Fruit fly (Drosophila melanogaster): Measurements from ENCODE around the gene Ravus.

Ravus gene

DNA sequence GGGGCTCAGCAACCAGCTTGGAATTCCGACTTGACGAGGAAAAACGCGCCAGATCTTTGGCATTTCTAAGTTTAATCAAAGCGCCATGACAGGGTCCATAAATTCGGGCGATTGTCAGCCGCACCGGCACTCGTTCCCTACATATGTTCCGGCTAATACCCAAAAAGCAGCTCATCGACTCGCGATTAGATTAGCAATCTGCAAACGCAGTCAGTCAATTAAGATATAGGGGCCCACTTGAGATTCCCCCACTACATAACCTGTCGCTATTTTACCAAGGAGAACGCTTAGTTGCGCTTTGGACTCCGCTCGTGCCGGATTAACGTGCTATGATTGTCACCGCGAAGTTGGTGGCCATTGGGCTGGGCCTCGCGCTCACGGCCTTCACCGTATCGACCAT lies 30.6 kb upstream of the Ravus start, which contains the start of gene CG8773:
CG8773 (plus strand) TSS at position 288 of the 400 bp plus-strand sequence.
- peak; percentile 58 for TF ChIP-seq h (GFP tag; optimal IDR thresholded peaks at IDR 0.05)
- no peak for TF ChIP-seq Dfd (GFP tag; optimal IDR thresholded peaks at IDR 0.05)
- TF ChIP-seq OdsH (GFP tag; optimal IDR thresholded peaks at IDR 0.05): no peak
- no peak for TF ChIP-seq CrebA (GFP tag; optimal IDR thresholded peaks at IDR 0.05; ENCODE audit: borderline replicate concordance)

DNA sequence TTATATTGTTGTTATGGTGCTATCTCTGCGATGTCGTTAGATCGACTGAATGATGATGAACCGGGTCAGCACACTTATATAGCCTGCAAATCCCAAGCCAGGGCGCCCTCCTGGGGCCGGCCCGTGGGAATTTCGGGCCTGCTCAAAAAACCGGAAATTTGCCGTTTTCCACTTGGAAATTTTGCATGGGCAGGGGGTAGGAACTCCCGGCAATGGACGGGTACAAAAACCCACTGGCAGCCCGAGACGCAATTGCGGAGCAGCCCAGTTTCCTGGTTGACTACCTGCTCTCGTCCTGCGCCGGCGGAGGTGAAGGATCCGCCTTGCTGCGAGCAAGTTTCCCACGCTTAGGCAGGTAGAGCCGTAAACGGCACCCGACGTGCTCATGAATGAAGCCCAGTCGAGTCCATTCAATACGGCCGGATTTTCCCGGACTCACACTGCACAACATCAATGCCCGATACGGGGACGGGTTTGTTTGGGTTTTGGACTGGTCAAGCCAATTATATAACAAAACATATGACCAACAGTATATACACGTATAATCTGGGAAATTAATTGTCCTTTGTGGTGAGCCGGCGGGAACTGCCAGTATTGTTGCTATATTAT lies 29.4 kb upstream of the Ravus start, which contains the start of gene wntD:
wntD (minus strand) TSS at position 51 of the 609 bp plus-strand sequence.
- TF ChIP-seq CrebA (GFP tag; optimal IDR thresholded peaks at IDR 0.05; ENCODE audit: borderline replicate concordance) (no peak), Rel (GFP tag; optimal IDR thresholded peaks at IDR 0.05) (no peak), Rel (tag; optimal IDR thresholded peaks at IDR 0.05) (no peak), pan (optimal IDR thresholded peaks at IDR 0.05) (no peak), usp (GFP tag; optimal IDR thresholded peaks at IDR 0.05) (no peak), HLH106 (tag; optimal IDR thresholded peaks at IDR 0.05) (no peak), tai (GFP tag; optimal IDR thresholded peaks at IDR 0.05) (no peak), dsf (GFP tag; optimal IDR thresholded peaks at IDR 0.05; ENCODE audit: borderline replicate concordance) (no peak), fru (GFP tag; optimal IDR thresholded peaks at IDR 0.05) (no peak), jim (GFP tag; optimal IDR thresholded peaks at IDR 0.05) (no peak), psq (GFP tag; optimal IDR thresholded peaks at IDR 0.05) (no peak), Myc (optimal IDR thresholded peaks at IDR 0.05) (no peak), Sp1 (GFP tag; optimal IDR thresholded peaks at IDR 0.05) (no peak), Dif (GFP tag; optimal IDR thresholded peaks at IDR 0.05; ENCODE audit: partially characterized antibody) (no peak), CG9705 (GFP tag; optimal IDR thresholded peaks at IDR 0.05) (no peak), Mio (GFP tag; optimal IDR thresholded peaks at IDR 0.05) (no peak), rgr (GFP tag; optimal IDR thresholded peaks at IDR 0.05) (no peak), foxo (GFP tag; optimal IDR thresholded peaks at IDR 0.05) (no peak), Vsx2 (GFP tag; optimal IDR thresholded peaks at IDR 0.05; ENCODE audit: partially characterized antibody) (no peak), Hr78 (GFP tag; optimal IDR thresholded peaks at IDR 0.05) (no peak), ey (GFP tag; optimal IDR thresholded peaks at IDR 0.05) (no peak)

- TF ChIP-seq woc (GFP tag; optimal IDR thresholded peaks at IDR 0.05) (no peak), GATAd (GFP tag; optimal IDR thresholded peaks at IDR 0.05) (no peak), dmrt93B (GFP tag; optimal IDR thresholded peaks at IDR 0.05) (no peak), dsf (GFP tag; optimal IDR thresholded peaks at IDR 0.05; ENCODE audit: borderline replicate concordance) (no peak), jim (GFP tag; optimal IDR thresholded peaks at IDR 0.05) (no peak), CG9705 (GFP tag; optimal IDR thresholded peaks at IDR 0.05) (no peak), Sp1 (GFP tag; optimal IDR thresholded peaks at IDR 0.05) (no peak), Dfd (GFP tag; optimal IDR thresholded peaks at IDR 0.05) (no peak), h (GFP tag; optimal IDR thresholded peaks at IDR 0.05) (no peak), Rel (GFP tag; optimal IDR thresholded peaks at IDR 0.05) (no peak), Rel (tag; optimal IDR thresholded peaks at IDR 0.05) (no peak), br (GFP tag; optimal IDR thresholded peaks at IDR 0.05) (no peak), fru (GFP tag; optimal IDR thresholded peaks at IDR 0.05) (no peak), sage (GFP tag; optimal IDR thresholded peaks at IDR 0.05) (no peak), rgr (GFP tag; optimal IDR thresholded peaks at IDR 0.05) (no peak), tai (GFP tag; optimal IDR thresholded peaks at IDR 0.05) (no peak), Mio (GFP tag; optimal IDR thresholded peaks at IDR 0.05) (no peak), dl (GFP tag; optimal IDR thresholded peaks at IDR 0.05; ENCODE audit: insufficient read depth in 1 of 2, partially characterized antibody in 2 of 2) (no peak), Hr83 (GFP tag; optimal IDR thresholded peaks at IDR 0.05; ENCODE audit: poor library complexity, severe bottlenecking) (no peak), Myc (optimal IDR thresholded peaks at IDR 0.05) (no peak)
These were observed 26.5 kb upstream of the Ravus start, which contains the start of gene Osi22 for dm6 chr3R:13290329-13290728. Gene Osi22 (plus strand): TSS chr3R:13290629.

dm6 chr3R:13288763-13289312 lies 25.0 kb upstream of the Ravus start, which contains the start of gene apn:
Gene apn (minus strand): TSS chr3R:13288813.
- TF ChIP-seq dmrt93B (GFP tag; optimal IDR thresholded peaks at IDR 0.05): no peak
- TF ChIP-seq N (GFP tag; optimal IDR thresholded peaks at IDR 0.05): no peak
- TF ChIP-seq Hr83 (GFP tag; optimal IDR thresholded peaks at IDR 0.05; ENCODE audit: poor library complexity, severe bottlenecking): no peak
- no peak for TF ChIP-seq ey (GFP tag; optimal IDR thresholded peaks at IDR 0.05)
- TF ChIP-seq lola (GFP tag; optimal IDR thresholded peaks at IDR 0.05): no peak
- TF ChIP-seq br (GFP tag; optimal IDR thresholded peaks at IDR 0.05): no peak
- no peak for TF ChIP-seq jim (GFP tag; optimal IDR thresholded peaks at IDR 0.05)
- TF ChIP-seq sv (GFP tag; optimal IDR thresholded peaks at IDR 0.05): no peak
- TF ChIP-seq Abd-B (GFP tag; optimal IDR thresholded peaks at IDR 0.05): no peak
- TF ChIP-seq Hr78 (GFP tag; optimal IDR thresholded peaks at IDR 0.05): no peak
- TF ChIP-seq CrebA (GFP tag; optimal IDR thresholded peaks at IDR 0.05; ENCODE audit: borderline replicate concordance): no peak
- no peak for TF ChIP-seq Hnf4 (GFP tag; optimal IDR thresholded peaks at IDR 0.05)
- TF ChIP-seq brk (GFP tag; optimal IDR thresholded peaks at IDR 0.05): no peak
- TF ChIP-seq rgr (GFP tag; optimal IDR thresholded peaks at IDR 0.05): no peak
